Fruit fly (Drosophila melanogaster): ENCODE results near the gene Cyp9f3.

Cyp9f3 gene

dm6 chr3R:12408160-12408559, 9.4 kb upstream of the Cyp9f3 start, which contains the start of gene CG5196 (continued):
- TF ChIP-seq z (GFP tag; IDR thresholded peaks at IDR 0.05) (no peak), salm (tag; optimal IDR thresholded peaks at IDR 0.05) (no peak), Lhr (GFP tag; optimal IDR thresholded peaks at IDR 0.05) (peak; percentile 49), pnt (GFP tag; optimal IDR thresholded peaks at IDR 0.05) (no peak), pho (GFP tag; optimal IDR thresholded peaks at IDR 0.05) (no peak), zen2 (GFP tag; IDR thresholded peaks at IDR 0.05; ENCODE audit: partially characterized antibody) (peak; percentile 74), CG13624 (GFP tag; optimal IDR thresholded peaks at IDR 0.05) (no peak), cwo (GFP tag; optimal IDR thresholded peaks at IDR 0.05) (no peak), Taf1 (GFP tag; IDR thresholded peaks at IDR 0.05) (no peak), caup (GFP tag; optimal IDR thresholded peaks at IDR 0.05; ENCODE audit: severe bottlenecking) (peak; percentile 18), Pdp1 (GFP tag; optimal IDR thresholded peaks at IDR 0.05) (no peak), Hmr (GFP tag; optimal IDR thresholded peaks at IDR 0.05) (peak; percentile 41), cato (GFP tag; optimal IDR thresholded peaks at IDR 0.05; ENCODE audit: borderline replicate concordance) (no peak), CG17829 (tag; optimal IDR thresholded peaks at IDR 0.05) (peak; percentile 36), prd (optimal IDR thresholded peaks at IDR 0.05) (no peak), prd (GFP tag; IDR thresholded peaks at IDR 0.05) (no peak), maf-S (GFP tag; optimal IDR thresholded peaks at IDR 0.05) (no peak), CG15269 (tag; optimal IDR thresholded peaks at IDR 0.05) (no peak), slbo (GFP tag; IDR thresholded peaks at IDR 0.05) (no peak; the same call in 1 of the 2 replicates), Fer1 (GFP tag; optimal IDR thresholded peaks at IDR 0.05) (peak; percentile 38), CG12769 (tag; optimal IDR thresholded peaks at IDR 0.05) (no peak), lab (GFP tag; optimal IDR thresholded peaks at IDR 0.05) (no peak), CG10979 (tag; optimal IDR thresholded peaks at IDR 0.05) (peak; percentile 11), gsb (GFP tag; IDR thresholded peaks at IDR 0.05) (no peak), kni (GFP tag; optimal IDR thresholded peaks at IDR 0.05) (peak; percentile 34), CG10267 (tag; optimal IDR thresholded peaks at IDR 0.05) (peak; percentile 62), CG8765 (GFP tag; IDR thresholded peaks at IDR 0.05) (no peak), CG6683 (GFP tag; optimal IDR thresholded peaks at IDR 0.05) (no peak), Optix (GFP tag; IDR thresholded peaks at IDR 0.05) (no peak), chm (GFP tag; IDR thresholded peaks at IDR 0.05) (peak; percentile 43; the same call in 1 of the 2 replicates), unc-4 (GFP tag; IDR thresholded peaks at IDR 0.05; ENCODE audit: partially characterized antibody) (peak; percentile 73), CG42726 (GFP tag; IDR thresholded peaks at IDR 0.05; ENCODE audit: partially characterized antibody) (no peak), CG11247 (GFP tag; IDR thresholded peaks at IDR 0.05) (no peak), CG9215 (GFP tag; IDR thresholded peaks at IDR 0.05) (no peak), CG4707 (GFP tag; optimal IDR thresholded peaks at IDR 0.05) (no peak), MTF-1 (GFP tag; optimal IDR thresholded peaks at IDR 0.05; ENCODE audit: borderline replicate concordance) (no peak), Xrp1 (GFP tag; IDR thresholded peaks at IDR 0.05) (0 out of 2 replicates have a peak, but pooled peaks have one; percentile 12), twi (tag; optimal IDR thresholded peaks at IDR 0.05) (no peak), tx (GFP tag; optimal IDR thresholded peaks at IDR 0.05) (no peak), Kr (GFP tag; optimal IDR thresholded peaks at IDR 0.05) (no peak), sens (GFP tag) (no peak), CG2116 (GFP tag; optimal IDR thresholded peaks at IDR 0.05) (peak; percentile 73), stwl (tag; optimal IDR thresholded peaks at IDR 0.05) (peak; percentile 94), CTCF (GFP tag; optimal IDR thresholded peaks at IDR 0.05) (peak; percentile 8), CG12942 (GFP tag; optimal IDR thresholded peaks at IDR 0.05) (no peak), CG3838 (GFP tag; optimal IDR thresholded peaks at IDR 0.05) (no peak), CG14860 (GFP tag; IDR thresholded peaks at IDR 0.05; ENCODE audit: partially characterized antibody) (peak; percentile 27; the same call in 2 of the 3 replicates), bcd (GFP tag; optimal IDR thresholded peaks at IDR 0.05) (no peak), Adf1 (GFP tag; IDR thresholded peaks at IDR 0.05) (peak; percentile 36; the same call in 1 of the 2 replicates), CG31365 (tag; optimal IDR thresholded peaks at IDR 0.05) (no peak), MESR4 (GFP tag; optimal IDR thresholded peaks at IDR 0.05) (peak; percentile 85)

Data from whole organism, embryonic.